Fruit fly (Drosophila melanogaster) whole organism, pupa: ENCODE data around the gene Rdh.

Experiments
- CG10348 ChIP-seq: fragments of 200-800 bp; sonication (Bioruptor generic); IDR thresholded peaks from 2 replicates; pipeline ENCODE4 v1.3.6; 2022; ENCODE audit warnings: missing biosample characterization, missing genetic modification characterization
- CG12605 ChIP-seq: fragments of 200-800 bp; sonication (Bioruptor generic); IDR thresholded peaks from 2 replicates; pipeline ENCODE4 v1.3.6; 2022; ENCODE audit warnings: missing biosample characterization, missing genetic modification characterization
- CG13204 ChIP-seq: fragments of 200-800 bp; sonication (Bioruptor generic); optimal IDR thresholded peaks from 2 replicates; lab custom pipeline; 2018; ENCODE audit warnings: missing biosample characterization, mild to moderate bottlenecking, missing genetic modification characterization, moderate library complexity
- CG15710 ChIP-seq: fragments of 200-800 bp; sonication (Bioruptor generic); optimal IDR thresholded peaks from 2 replicates; lab custom pipeline; 2018; ENCODE audit warnings: missing biosample characterization, mild to moderate bottlenecking, missing genetic modification characterization, moderate library complexity
- CG17806 ChIP-seq: fragments of 200-800 bp; sonication (Bioruptor generic); optimal IDR thresholded peaks from 2 replicates; lab custom pipeline; 2018; ENCODE audit warnings: missing biosample characterization, mild to moderate bottlenecking, missing genetic modification characterization, moderate library complexity
- CG34367 ChIP-seq: fragments of 200-800 bp; sonication (Bioruptor generic); optimal IDR thresholded peaks from 2 replicates; lab custom pipeline; 2018; ENCODE audit warnings: missing biosample characterization, mild to moderate bottlenecking, missing genetic modification characterization
- CG4496 ChIP-seq: fragments of 200-800 bp; sonication (Bioruptor generic); IDR thresholded peaks from 3 replicates; pipeline ENCODE4 v1.3.6; 2022; ENCODE audit warnings: missing biosample characterization, missing genetic modification characterization
- CG8159 ChIP-seq: fragments of 200-800 bp; sonication (Bioruptor generic); optimal IDR thresholded peaks from 3 replicates; lab custom pipeline; 2018; ENCODE audit warnings: missing biosample characterization, mild to moderate bottlenecking, missing genetic modification characterization, moderate library complexity
- D1 ChIP-seq: fragments of 200-800 bp; sonication (Bioruptor generic); optimal IDR thresholded peaks from 2 replicates; lab custom pipeline; 2018; ENCODE audit warnings: missing biosample characterization, mild to moderate bottlenecking, missing genetic modification characterization, moderate library complexity
- Ets98B ChIP-seq: fragments of 200-800 bp; sonication (Bioruptor generic); IDR thresholded peaks from 2 replicates; pipeline ENCODE4 v1.3.6; 2022; ENCODE audit warnings: missing biosample characterization, missing genetic modification characterization
- Pif1A ChIP-seq: fragments of 200-800 bp; sonication (Bioruptor generic); optimal IDR thresholded peaks from 3 replicates; lab custom pipeline; 2016; ENCODE audit warnings: missing biosample characterization, missing genetic modification characterization
- gl ChIP-seq: fragments of 200-800 bp; sonication (Bioruptor generic); optimal IDR thresholded peaks from 2 replicates; lab custom pipeline; 2018; ENCODE audit warnings: missing biosample characterization, mild to moderate bottlenecking, missing genetic modification characterization
- rn ChIP-seq: fragments of 200-800 bp; sonication (Bioruptor generic); IDR thresholded peaks from 2 replicates; pipeline ENCODE4 v1.3.6; 2022; ENCODE audit warnings: missing biosample characterization, missing genetic modification characterization

- TF ChIP-seq CG13204 (GFP tag; lab: Kevin White, UChicago) (no peak), CG4496 (GFP tag; lab: Robert Waterston, UW) (no peak), Pif1A (GFP tag; lab: Kevin White, UChicago) (no peak), CG17806 (tag; lab: Kevin White, UChicago) (no peak), Ets98B (no peak), CG15710 (tag; lab: Kevin White, UChicago) (no peak), CG12605 (GFP tag; lab: Robert Waterston, UW) (no peak), CG34367 (tag; lab: Kevin White, UChicago) (no peak), CG10348 (GFP tag; lab: Robert Waterston, UW) (no peak), D1 (tag; lab: Kevin White, UChicago) (no peak), CG8159 (tag; lab: Kevin White, UChicago) (no peak), gl (no peak), rn (GFP tag; lab: Robert Waterston, UW) (no peak)
Observed at dm6 chr3L:3855194-3855980, 30.1 kb downstream of the Rdh start.
